Fruit fly (Drosophila melanogaster): ENCODE measurements around the gene CG13877.

DNA sequence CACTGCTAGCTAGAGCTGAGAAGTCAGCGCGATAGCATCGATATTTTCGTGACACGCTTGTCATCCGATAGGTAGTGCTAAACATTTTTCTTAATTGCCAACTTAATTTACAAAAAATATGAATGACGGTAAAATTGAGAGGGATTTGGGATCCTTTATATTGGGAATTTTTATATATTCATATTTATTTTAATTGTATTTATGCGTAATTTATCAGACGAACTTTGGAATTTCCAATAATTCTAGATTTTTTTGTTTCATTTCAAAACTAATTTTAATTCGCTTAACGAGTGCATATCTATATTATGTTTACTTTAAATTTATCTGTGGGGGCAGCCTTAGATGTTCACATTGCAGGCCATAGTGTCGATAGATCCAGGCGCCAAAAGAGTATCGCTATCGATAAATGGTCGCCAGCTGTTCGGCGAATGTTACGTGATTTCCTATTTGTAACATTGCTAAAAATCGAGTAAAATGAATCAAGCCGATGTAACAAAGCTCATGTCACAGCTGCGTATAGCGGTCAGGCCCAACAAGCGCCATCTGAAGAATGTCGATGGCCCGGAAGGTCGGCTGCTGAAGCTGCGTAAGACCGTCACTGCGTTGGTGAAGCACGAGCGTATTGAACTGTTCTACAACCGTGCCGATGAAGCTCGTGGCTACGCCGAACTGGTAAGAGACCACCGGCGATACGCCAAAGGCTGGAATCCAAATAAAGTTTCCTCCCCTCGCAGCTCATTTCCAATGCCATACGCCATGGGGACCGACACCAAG is 46.7 kb downstream of the CG13877 start, which contains the start of the genes Tudor-SN and mRpL17:
- TF ChIP-seq Crg-1 (GFP tag; optimal IDR thresholded peaks at IDR 0.05) (peak; percentile 20), CG5204 (GFP tag; optimal IDR thresholded peaks at IDR 0.05) (no peak), pad (GFP tag; optimal IDR thresholded peaks at IDR 0.05) (peak; percentile 6), CG7101 (tag; optimal IDR thresholded peaks at IDR 0.05) (peak; percentile 53)

Measured in whole organism, adult.